Worm (Caenorhabditis elegans): ENCODE data around the gene srj-23.

srj-23 gene

DNA sequence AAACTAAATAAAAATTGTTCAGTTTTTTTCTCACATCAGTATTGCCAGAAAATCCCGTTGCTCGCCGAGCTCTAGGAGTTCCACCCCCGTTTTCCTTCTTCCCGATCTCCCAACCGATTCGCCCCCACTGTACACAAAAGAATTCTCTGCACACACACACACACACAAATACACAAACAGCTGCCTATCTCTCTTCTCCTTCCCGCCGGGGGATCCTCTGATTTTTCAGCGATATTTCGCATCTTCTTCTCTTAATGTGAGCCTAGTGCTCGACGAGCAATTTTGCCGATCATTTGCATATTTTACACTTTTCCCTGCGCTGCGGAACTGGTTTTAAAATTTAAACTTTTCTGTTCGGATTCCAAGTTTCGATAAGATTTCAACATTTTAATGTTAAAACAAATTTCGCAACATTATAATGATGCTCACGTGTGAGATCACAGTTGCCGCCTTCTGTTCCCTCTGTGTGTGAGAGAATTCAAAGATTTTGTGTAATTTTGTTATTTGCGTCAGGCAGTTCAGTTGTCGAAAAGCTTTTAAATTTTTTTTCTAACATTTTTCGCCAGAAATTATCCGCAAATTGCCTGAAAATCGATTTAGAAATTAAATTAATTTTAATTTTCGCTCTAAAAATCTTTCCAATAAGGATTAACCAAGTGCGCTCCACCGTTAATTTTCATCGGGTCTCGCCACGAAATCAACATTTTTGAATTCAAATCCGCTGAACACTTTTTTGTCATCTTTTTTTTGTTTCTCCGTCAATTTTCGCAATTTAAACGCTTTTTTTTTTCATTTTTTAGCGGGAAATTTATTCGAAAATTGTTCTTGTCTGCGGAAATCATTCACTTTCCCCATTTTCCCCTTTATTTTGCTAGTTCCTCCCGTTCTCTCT, 19.9 kb downstream of the srj-23 start:
- TF ChIP-seq fkh-3 (tag; optimal IDR thresholded peaks at IDR 0.05) (no peak), mes-4 (tag; optimal IDR thresholded peaks at IDR 0.05) (no peak), ceh-27 (GFP tag; optimal IDR thresholded peaks at IDR 0.05) (no peak), aptf-2 (GFP tag; conservative IDR thresholded peaks at IDR 0.05) (no peak), attf-3 (GFP tag; conservative IDR thresholded peaks at IDR 0.05) (no peak), F49E8.2 (tag; optimal IDR thresholded peaks at IDR 0.05; ENCODE audit: insufficient read depth) (no peak), attf-5 (GFP tag; optimal IDR thresholded peaks at IDR 0.05) (peak; percentile 70), B0261.1 (tag; optimal IDR thresholded peaks at IDR 0.05) (no peak), lir-1 (GFP tag; conservative IDR thresholded peaks at IDR 0.05) (no peak), xnd-1 (tag; optimal IDR thresholded peaks at IDR 0.05) (peak; percentile 30), mel-28 (tag; optimal IDR thresholded peaks at IDR 0.05; ENCODE audit: borderline replicate concordance) (no peak), B0336.3 (GFP tag; IDR thresholded peaks at IDR 0.05) (no peak; the same call in 1 of the 2 replicates), madf-8 (GFP tag; conservative IDR thresholded peaks at IDR 0.05) (peak; percentile 70), egrh-3 (GFP tag; IDR thresholded peaks at IDR 0.05) (no peak), hlh-26 (GFP tag; conservative IDR thresholded peaks at IDR 0.05) (no peak), lin-40 (tag; optimal IDR thresholded peaks at IDR 0.05) (peak; percentile 67), akir-1 (GFP tag; optimal IDR thresholded peaks at IDR 0.05) (no peak), lin-26 (GFP tag; IDR thresholded peaks at IDR 0.05) (0 out of 2 replicates have a peak, but pooled peaks have one; percentile 28), tbp1 (GFP tag; optimal IDR thresholded peaks at IDR 0.05) (peak; percentile 49), ceh-91 (GFP tag; IDR thresholded peaks at IDR 0.05) (peak; percentile 76), tlf-1 (GFP tag; optimal IDR thresholded peaks at IDR 0.05) (peak; percentile 11), nfya-1 (tag; optimal IDR thresholded peaks at IDR 0.05; ENCODE audit: borderline replicate concordance, insufficient read depth) (no peak), nhr-120 (GFP tag; IDR thresholded peaks at IDR 0.05) (no peak), lag-1 (GFP tag; IDR thresholded peaks at IDR 0.05) (no peak), F10E7.11 (tag; optimal IDR thresholded peaks at IDR 0.05) (no peak), nhr-27 (tag; optimal IDR thresholded peaks at IDR 0.05) (no peak), Y53F4B.3 (GFP tag; IDR thresholded peaks at IDR 0.05) (no peak), snpc-4 (GFP tag; optimal IDR thresholded peaks at IDR 0.05) (peak; percentile 38), snpc-4 (tag; optimal IDR thresholded peaks at IDR 0.05) (peak in 2 of 4 experiments; percentile 31 to 52), hmg-20 (GFP tag; IDR thresholded peaks at IDR 0.05) (no peak), let-607 (tag; optimal IDR thresholded peaks at IDR 0.05) (peak in 1 of 2 experiments; percentile 19), madf-6 (GFP tag; IDR thresholded peaks at IDR 0.05) (peak; percentile 75), T07F8.4 (tag; optimal IDR thresholded peaks at IDR 0.05) (no peak), mcd-1 (GFP tag; IDR thresholded peaks at IDR 0.05) (peak; percentile 93), hmg-1.2 (GFP tag; IDR thresholded peaks at IDR 0.05) (0 out of 2 replicates have a peak, but pooled peaks have one; percentile 11), egl-44 (GFP tag; IDR thresholded peaks at IDR 0.05) (no peak), K11D2.4 (GFP tag; IDR thresholded peaks at IDR 0.05) (no peak; the same call in 1 of the 2 replicates), let-526 (GFP tag; IDR thresholded peaks at IDR 0.05) (no peak), nhr-80 (tag; optimal IDR thresholded peaks at IDR 0.05) (peak; percentile 13), nfyb-1 (GFP tag; IDR thresholded peaks at IDR 0.05) (no peak), bed-2 (GFP tag; IDR thresholded peaks at IDR 0.05) (no peak), rcor-1 (GFP tag; IDR thresholded peaks at IDR 0.05) (peak; percentile 34; the same call in 1 of the 2 replicates), ztf-25 (GFP tag; IDR thresholded peaks at IDR 0.05) (no peak), snpc-1.3 (tag; optimal IDR thresholded peaks at IDR 0.05; ENCODE audit: insufficient read depth) (peak; percentile 38), zim-3 (tag; optimal IDR thresholded peaks at IDR 0.05) (no peak), Y79H2A.3 (GFP tag; conservative IDR thresholded peaks at IDR 0.05) (no peak)
